Worm (Caenorhabditis elegans) whole organism, L4/young adult: ENCODE results near the gene D1046.18.

Experiments used
- W03F9.2 ChIP-seq: fragments of 150-350 bp; optimal IDR thresholded peaks from 2 replicates; lab custom pipeline; 2014; ENCODE audit warnings: missing biosample characterization, missing genetic modification characterization
- dao-5 ChIP-seq: sonication (generic microtip); optimal IDR thresholded peaks from 2 replicates; lab custom pipeline; 2016; ENCODE audit warnings: missing genotype, missing genetic modification characterization, moderate library complexity, missing compliant biosample characterization
- him-1 ChIP-seq: sonication (generic microtip); optimal IDR thresholded peaks from 2 replicates; lab custom pipeline; 2016; ENCODE audit warnings: missing genotype, missing genetic modification reagents, missing genetic modification characterization, missing compliant biosample characterization

DNA sequence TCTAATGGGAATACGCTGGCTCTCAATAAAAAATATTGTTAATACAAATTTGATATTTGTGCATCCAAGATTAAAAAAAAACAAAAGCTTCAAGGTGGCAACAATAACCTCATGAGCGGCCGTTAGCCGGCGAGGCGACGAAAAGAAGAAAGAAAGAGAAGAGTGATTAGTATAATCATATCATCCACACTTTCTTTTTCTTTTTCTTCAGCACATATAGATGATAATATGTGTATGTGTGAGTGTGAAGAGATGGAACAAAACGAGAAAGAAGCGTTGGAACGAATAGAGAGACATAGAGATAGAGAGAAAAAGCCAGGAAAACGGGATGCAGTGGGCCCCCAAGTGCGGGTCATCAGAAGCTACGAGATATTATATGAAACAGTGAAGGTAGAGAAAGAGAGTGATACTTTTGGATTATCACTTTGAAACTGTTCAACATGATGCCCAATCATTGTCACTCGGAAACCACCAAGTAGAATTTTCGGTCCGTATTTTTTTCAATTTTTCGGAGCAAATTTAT is 9.7 kb upstream of the D1046.18 start:
- TF ChIP-seq him-1 (tag; lab: Kevin White, UChicago), result no peak
- no peak for TF ChIP-seq W03F9.2 (tag; lab: Kevin White, UChicago)
- TF ChIP-seq dao-5, result no peak
